Worm (Caenorhabditis elegans) whole organism, L3 larva: ENCODE data around the gene pab-2.

Experiments
- R02D3.7 ChIP-seq: fragments of 150-350 bp; optimal IDR thresholded peaks from 2 replicates; lab custom pipeline; 2014; ENCODE audit warnings: missing biosample characterization, missing genetic modification characterization
- ZK546.5 ChIP-seq: sonication (generic microtip); optimal IDR thresholded peaks from 2 replicates; lab custom pipeline; 2017; ENCODE audit warnings: missing biosample characterization, missing genetic modification characterization
- aly-2 ChIP-seq: fragments of 150-350 bp; optimal IDR thresholded peaks from 2 replicates; lab custom pipeline; 2014; ENCODE audit warnings: missing biosample characterization, missing genetic modification characterization
- ama-1 ChIP-seq: fragments of 150-350 bp; optimal IDR thresholded peaks from 2 replicates; lab custom pipeline; 2018
- ceh-16 ChIP-seq: sonication (generic microtip); optimal IDR thresholded peaks from 2 replicates; lab custom pipeline; 2017; ENCODE audit warnings: missing biosample characterization, missing genetic modification characterization
- ceh-82 ChIP-seq: fragments of 150-350 bp; optimal IDR thresholded peaks from 2 replicates; lab custom pipeline; 2014; ENCODE audit warnings: missing biosample characterization, missing genetic modification characterization
- ceh-9 ChIP-seq: sonication (generic microtip); optimal IDR thresholded peaks from 2 replicates; lab custom pipeline; 2018; ENCODE audit warnings: missing biosample characterization, missing genetic modification characterization
- daf-12 ChIP-seq: fragments of 150-350 bp; optimal IDR thresholded peaks from 2 replicates; lab custom pipeline; 2014; ENCODE audit warnings: missing biosample characterization, missing genetic modification reagents, missing genetic modification characterization
- egl-27 ChIP-seq: sonication (generic microtip); optimal IDR thresholded peaks from 4 replicates; lab custom pipeline; 2017; ENCODE audit warnings: missing biosample characterization, missing genetic modification reagents, missing genetic modification characterization
- elt-1 ChIP-seq: fragments of 150-350 bp; optimal IDR thresholded peaks from 2 replicates; lab custom pipeline; 2014; ENCODE audit warnings: missing biosample characterization, missing genetic modification characterization
- elt-2 ChIP-seq: sonication (generic microtip); optimal IDR thresholded peaks from 2 replicates; lab custom pipeline; 2016; ENCODE audit warnings: missing genetic modification reagents, mild to moderate bottlenecking, missing genetic modification characterization, missing compliant biosample characterization
- elt-3 ChIP-seq, 3 experiments: fragments of 150-350 bp in 1 of 3; sonication (generic microtip) in 2 of 3; optimal IDR thresholded peaks; 2 replicates in 2 of 3; 4 replicates in 1 of 3; lab custom pipeline; 2014 to 2017; ENCODE audit warnings: missing biosample characterization in 3 of 3, missing genetic modification characterization in 3 of 3
- fkh-10 ChIP-seq: sonication (generic microtip); optimal IDR thresholded peaks from 2 replicates; lab custom pipeline; 2017; ENCODE audit warnings: missing biosample characterization, missing genetic modification reagents, missing genetic modification characterization
- fos-1 ChIP-seq: fragments of 150-350 bp; optimal IDR thresholded peaks from 2 replicates; lab custom pipeline; 2014; ENCODE audit warnings: missing biosample characterization, missing genetic modification characterization
- hmg-11 ChIP-seq: sonication (generic microtip); optimal IDR thresholded peaks from 2 replicates; lab custom pipeline; 2016; ENCODE audit warnings: missing genetic modification characterization, missing compliant biosample characterization
- jun-1 ChIP-seq: fragments of 150-350 bp; optimal IDR thresholded peaks from 2 replicates; lab custom pipeline; 2014; ENCODE audit warnings: missing biosample characterization, missing genetic modification reagents, missing genetic modification characterization
- lin-15B ChIP-seq: fragments of 150-350 bp; optimal IDR thresholded peaks from 2 replicates; lab custom pipeline; 2014; ENCODE audit warnings: missing biosample characterization, missing genetic modification characterization
- lin-39 ChIP-seq: fragments of 150-350 bp; optimal IDR thresholded peaks from 2 replicates; lab custom pipeline; 2018; ENCODE audit warnings: missing biosample characterization, missing genetic modification reagents, missing genetic modification characterization
- mdl-1 ChIP-seq: fragments of 150-350 bp; optimal IDR thresholded peaks from 2 replicates; lab custom pipeline; 2014; ENCODE audit warnings: missing biosample characterization, missing genetic modification characterization
- mml-1 ChIP-seq: fragments of 150-350 bp; sonication (generic microtip); optimal IDR thresholded peaks from 3 replicates; lab custom pipeline; 2014; ENCODE audit warnings: missing biosample characterization, missing genetic modification characterization
- nfya-1 ChIP-seq: sonication (generic microtip); optimal IDR thresholded peaks from 2 replicates; lab custom pipeline; 2017; ENCODE audit warnings: missing genetic modification characterization, mild to moderate bottlenecking, missing compliant biosample characterization, antibody characterized with exemption, moderate library complexity; ENCODE audit not compliant: insufficient read depth
- nhr-11 ChIP-seq: fragments of 150-350 bp; optimal IDR thresholded peaks from 2 replicates; lab custom pipeline; 2014; ENCODE audit warnings: missing biosample characterization, missing genetic modification characterization
- nhr-12 ChIP-seq: fragments of 150-350 bp; optimal IDR thresholded peaks from 2 replicates; lab custom pipeline; 2014; ENCODE audit warnings: missing biosample characterization, missing genetic modification characterization
- nhr-23 ChIP-seq: fragments of 150-350 bp; optimal IDR thresholded peaks from 2 replicates; lab custom pipeline; 2014; ENCODE audit warnings: missing biosample characterization, missing genetic modification reagents, missing genetic modification characterization
- nhr-25 ChIP-seq: sonication (generic microtip); optimal IDR thresholded peaks from 2 replicates; lab custom pipeline; 2017; ENCODE audit warnings: missing biosample characterization, missing genetic modification characterization
- nhr-67 ChIP-seq: fragments of 150-350 bp; optimal IDR thresholded peaks from 2 replicates; lab custom pipeline; 2014; ENCODE audit warnings: missing biosample characterization, missing genetic modification characterization
- nhr-76 ChIP-seq: fragments of 150-350 bp; sonication (generic microtip); optimal IDR thresholded peaks from 5 replicates; lab custom pipeline; 2014; ENCODE audit warnings: missing biosample characterization, missing genetic modification characterization
- nhr-77 ChIP-seq: fragments of 150-350 bp; optimal IDR thresholded peaks from 2 replicates; lab custom pipeline; 2014; ENCODE audit warnings: missing biosample characterization, missing genetic modification characterization
- pha-4 ChIP-seq: fragments of 150-350 bp; optimal IDR thresholded peaks from 2 replicates; lab custom pipeline; 2014; ENCODE audit warnings: missing biosample characterization, missing genetic modification reagents, missing genetic modification characterization
- pqm-1 ChIP-seq: fragments of 150-350 bp; optimal IDR thresholded peaks from 2 replicates; lab custom pipeline; 2017; ENCODE audit warnings: missing biosample characterization, missing genetic modification characterization, inconsistent platforms
- sea-2 ChIP-seq: fragments of 150-350 bp; sonication (generic microtip); optimal IDR thresholded peaks from 4 replicates; lab custom pipeline; 2014; ENCODE audit warnings: missing biosample characterization, missing genetic modification reagents, missing genetic modification characterization
- skn-1 ChIP-seq: fragments of 150-350 bp; optimal IDR thresholded peaks from 2 replicates; lab custom pipeline; 2014; ENCODE audit warnings: missing biosample characterization, missing genetic modification characterization
- unc-39 ChIP-seq: sonication (generic microtip); optimal IDR thresholded peaks from 4 replicates; lab custom pipeline; 2017; ENCODE audit warnings: missing biosample characterization, missing genetic modification characterization
- unc-62 ChIP-seq: fragments of 150-350 bp; sonication (generic microtip); optimal IDR thresholded peaks from 4 replicates; lab custom pipeline; 2014; ENCODE audit warnings: missing biosample characterization, missing genetic modification reagents, missing genetic modification characterization
- zag-1 ChIP-seq: fragments of 150-350 bp; optimal IDR thresholded peaks from 2 replicates; lab custom pipeline; 2014; ENCODE audit warnings: missing biosample characterization, missing genetic modification characterization
- ztf-11 ChIP-seq: fragments of 150-350 bp; optimal IDR thresholded peaks from 2 replicates; lab custom pipeline; 2014; ENCODE audit warnings: missing biosample characterization, missing genetic modification characterization
- ztf-4 ChIP-seq: fragments of 150-350 bp; optimal IDR thresholded peaks from 2 replicates; lab custom pipeline; 2014; ENCODE audit warnings: missing biosample characterization, missing genetic modification characterization

Gene pab-2

DNA sequence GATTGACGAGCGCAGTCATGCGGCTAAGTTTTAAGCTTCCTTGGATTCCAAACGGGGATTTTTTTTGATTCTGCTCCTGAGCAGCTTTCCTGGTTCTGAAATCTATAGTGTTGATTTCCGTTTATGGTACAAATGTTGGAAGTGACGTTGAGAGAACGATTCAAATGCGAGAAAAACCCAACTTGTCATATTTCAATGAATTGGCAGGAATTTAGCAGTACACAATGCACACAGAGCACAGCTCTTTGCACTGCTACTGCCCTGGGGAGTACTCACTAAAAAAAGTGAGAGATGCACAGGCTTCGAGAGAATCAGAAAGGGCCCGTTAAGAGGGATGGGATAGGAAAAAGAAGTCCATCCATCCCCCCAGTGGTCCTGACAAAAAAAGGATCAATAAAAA is 26.6 kb downstream of the pab-2 start, which contains the start of gene sad-1:
Gene sad-1 (minus strand): TSS at position 101 of the 400 bp plus-strand sequence.
- no peak for TF ChIP-seq mml-1 (tag; lab: Kevin White, UChicago)
- peak; percentile 5 for TF ChIP-seq nfya-1
- TF ChIP-seq lin-39 (tag; lab: Kevin White, UChicago): no peak
- no peak for TF ChIP-seq fkh-10
- TF ChIP-seq unc-39 (tag; lab: Kevin White, UChicago): no peak
- TF ChIP-seq, all 47 proteins: peak for 1

DNA sequence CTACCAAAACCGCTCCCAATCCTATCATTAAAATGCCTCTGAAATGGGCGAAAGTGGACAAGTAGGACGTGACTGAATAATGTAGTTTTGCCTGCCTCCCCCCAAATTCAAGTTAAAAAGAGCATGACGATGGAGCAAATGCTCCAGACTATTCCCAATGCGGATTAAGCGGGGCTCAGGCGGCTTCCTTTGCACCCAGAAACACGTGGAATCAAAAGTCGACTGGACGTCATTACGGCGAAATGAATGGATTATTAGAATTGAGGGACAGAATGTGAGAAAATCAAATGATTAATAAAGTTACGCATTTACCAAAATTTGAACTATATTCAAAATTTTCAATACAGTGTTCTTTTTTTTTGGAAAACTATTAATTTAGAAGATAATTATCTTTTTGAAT is 27.3 kb downstream of the pab-2 start:
- TF ChIP-seq ceh-9 (tag; lab: Kevin White, UChicago): no peak
- TF ChIP-seq mdl-1 (tag; lab: Kevin White, UChicago): no peak
- no peak for TF ChIP-seq nhr-23 (tag; lab: Kevin White, UChicago)
- no peak for TF ChIP-seq jun-1 (tag; lab: Kevin White, UChicago)
- no peak for TF ChIP-seq unc-62
- TF ChIP-seq elt-3 (tag; optimal IDR thresholded peaks at IDR 0.05; lab: Kevin White, UChicago): no peak
- TF ChIP-seq, all 47 proteins: peak for 0

DNA sequence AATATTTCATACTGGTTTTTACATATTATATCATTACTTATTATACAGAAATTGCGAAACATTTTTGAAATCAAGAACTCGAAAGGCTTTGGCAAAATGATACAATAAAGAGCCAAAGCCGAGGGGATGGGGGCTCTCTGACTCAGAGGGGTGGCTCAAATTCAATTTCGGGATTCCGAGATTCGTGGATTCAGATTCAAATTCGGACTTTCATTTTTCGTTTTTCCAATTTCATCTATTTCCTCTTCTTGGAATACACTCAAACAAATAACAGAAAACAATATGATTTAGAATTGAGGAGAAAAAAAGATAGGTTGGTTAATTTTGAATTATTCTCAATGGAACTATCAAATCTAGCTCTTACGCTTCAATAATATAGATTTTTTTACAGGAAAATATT is 28.1 kb downstream of the pab-2 start:
- TF ChIP-seq fkh-10 (peak; percentile 93), fos-1 (tag; lab: Kevin White, UChicago) (no peak)

DNA sequence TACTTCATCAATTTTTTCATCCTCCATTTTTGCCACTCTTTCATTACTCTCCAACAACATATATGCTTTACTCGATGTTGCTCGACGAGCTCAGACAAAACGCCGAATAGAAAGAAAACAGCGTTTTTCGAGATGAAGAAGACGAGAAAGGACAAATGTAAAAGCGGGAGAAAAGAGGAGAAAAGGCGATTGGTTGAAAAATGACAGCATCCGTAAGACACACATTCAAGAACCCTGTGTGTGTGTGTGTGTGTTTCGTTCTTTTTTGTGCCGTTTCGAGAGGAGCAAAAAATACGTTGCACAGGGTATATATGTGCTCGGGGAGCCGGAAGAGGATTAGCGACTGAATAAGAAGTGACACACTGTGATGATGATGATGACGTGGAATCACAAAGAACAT is 33.5 kb downstream of the pab-2 start:
- TF ChIP-seq lin-15B (tag; lab: Kevin White, UChicago): no peak
- TF ChIP-seq ztf-4 (tag; lab: Kevin White, UChicago): no peak
- TF ChIP-seq lin-39 (tag; lab: Kevin White, UChicago): peak; percentile 58
- TF ChIP-seq nhr-12: no peak
- no peak for TF ChIP-seq unc-62
- peak; percentile 68 for TF ChIP-seq nfya-1
- TF ChIP-seq hmg-11: peak; percentile 19
- no peak for TF ChIP-seq ZK546.5 (tag; lab: Kevin White, UChicago)
- TF ChIP-seq ama-1 (lab: Kevin White, UChicago): no peak

DNA sequence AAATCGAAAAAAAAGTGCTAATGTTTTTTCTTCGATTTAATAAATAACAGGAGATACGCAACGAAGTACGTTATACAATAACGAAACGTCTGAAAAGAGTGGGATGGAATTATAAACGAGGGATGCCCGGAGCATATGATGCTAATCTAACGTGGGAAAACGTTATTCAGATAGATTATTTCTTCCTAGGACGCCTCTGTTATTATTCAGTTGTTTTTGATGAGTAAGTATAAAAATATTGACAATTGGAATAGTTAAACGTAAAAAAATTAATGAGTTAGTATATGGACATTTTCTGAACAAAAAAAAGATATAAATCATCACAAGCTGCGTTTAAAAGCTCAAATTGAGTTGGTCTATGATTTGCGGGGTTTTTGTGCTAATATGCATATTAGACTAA is 42.4 kb downstream of the pab-2 start, which contains the start of gene srd-51:
Gene srd-51 (minus strand): TSS at position 101 of the 400 bp plus-strand sequence.
- no peak for TF ChIP-seq elt-3 (tag; optimal IDR thresholded peaks at IDR 0.05; lab: Kevin White, UChicago)
- no peak for TF ChIP-seq nfya-1
- TF ChIP-seq elt-2 (tag; lab: Kevin White, UChicago): no peak
- no peak for TF ChIP-seq ceh-9 (tag; lab: Kevin White, UChicago)
- no peak for TF ChIP-seq nhr-67
- no peak for TF ChIP-seq ceh-82
- TF ChIP-seq lin-39 (tag; lab: Kevin White, UChicago): no peak
- TF ChIP-seq nhr-23 (tag; lab: Kevin White, UChicago): no peak
- TF ChIP-seq daf-12 (tag; lab: Kevin White, UChicago): no peak
- no peak for TF ChIP-seq fkh-10
- no peak for TF ChIP-seq unc-39 (tag; lab: Kevin White, UChicago)
- no peak for TF ChIP-seq skn-1 (tag; lab: Kevin White, UChicago)
- TF ChIP-seq fos-1 (tag; lab: Kevin White, UChicago): no peak
- TF ChIP-seq ZK546.5 (tag; lab: Kevin White, UChicago): no peak
- TF ChIP-seq sea-2 (GFP tag; lab: Kevin White, UChicago): no peak
- no peak for TF ChIP-seq aly-2
- no peak for TF ChIP-seq pqm-1 (tag; lab: Kevin White, UChicago)
- TF ChIP-seq lin-15B (tag; lab: Kevin White, UChicago): no peak
- TF ChIP-seq, all 47 proteins: peak for 0

DNA sequence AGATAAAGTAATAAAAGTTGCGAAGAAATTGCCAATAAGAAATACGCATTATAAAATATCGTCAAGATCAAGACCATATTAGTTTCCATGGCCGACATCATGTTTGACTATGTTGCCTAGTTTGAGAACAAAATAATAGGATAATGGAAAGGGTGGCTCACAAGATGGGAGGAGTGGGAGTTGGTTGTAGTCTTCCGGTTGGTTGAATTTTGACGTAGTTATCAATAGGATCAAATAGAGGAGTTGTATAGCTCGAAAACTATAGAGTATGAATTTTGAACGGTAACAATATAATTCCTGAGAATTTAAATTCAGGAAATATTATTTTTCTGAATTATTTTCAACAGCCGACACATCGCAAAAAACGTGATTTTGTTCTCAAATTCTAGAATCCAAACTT is 45.5 kb downstream of the pab-2 start, which contains the start of gene srd-50:
Gene srd-50 (minus strand): TSS at position 101 of the 400 bp plus-strand sequence.
- no peak for TF ChIP-seq nhr-25 (tag; lab: Kevin White, UChicago)
- no peak for TF ChIP-seq nhr-76
- no peak for TF ChIP-seq R02D3.7
- no peak for TF ChIP-seq elt-1 (tag; lab: Kevin White, UChicago)
- TF ChIP-seq zag-1 (tag; lab: Kevin White, UChicago): no peak
- no peak for TF ChIP-seq lin-39 (tag; lab: Kevin White, UChicago)
- TF ChIP-seq nhr-11: no peak
- no peak for TF ChIP-seq egl-27 (tag; lab: Kevin White, UChicago)
- TF ChIP-seq elt-3 (tag; optimal IDR thresholded peaks at IDR 0.05; lab: Kevin White, UChicago): no peak
- no peak for TF ChIP-seq ceh-9 (tag; lab: Kevin White, UChicago)
- no peak for TF ChIP-seq aly-2
- TF ChIP-seq jun-1 (tag; lab: Kevin White, UChicago): no peak
- TF ChIP-seq ceh-16 (tag; lab: Kevin White, UChicago): no peak
- no peak for TF ChIP-seq ztf-11
- no peak for TF ChIP-seq nhr-77 (tag; lab: Kevin White, UChicago)
- no peak for TF ChIP-seq pha-4 (tag; lab: Kevin White, UChicago)
- TF ChIP-seq, all 47 proteins: peak for 0
